Worm (Caenorhabditis elegans) whole organism, late embryonic: Measurements from ENCODE around the gene feh-1.

Source experiments
- ama-1 ChIP-seq: fragments of 150-350 bp; optimal IDR thresholded peaks from 2 replicates; lab custom pipeline; 2014
- ceh-30 ChIP-seq: fragments of 150-350 bp; optimal IDR thresholded peaks from 2 replicates; lab custom pipeline; 2014; ENCODE audit warnings: missing biosample characterization, missing genetic modification characterization
- ceh-45 ChIP-seq: fragments of 200-800 bp; sonication (Bioruptor generic); IDR thresholded peaks from 2 replicates; pipeline ENCODE4 v1.3.6; 2022; ENCODE audit warnings: missing genetic modification reagents, missing genetic modification characterization, missing compliant biosample characterization
- dve-1 ChIP-seq: sonication (generic microtip); optimal IDR thresholded peaks from 2 replicates; lab custom pipeline; 2017; ENCODE audit warnings: antibody characterized with exemption, mild to moderate bottlenecking, missing genetic modification characterization, missing compliant biosample characterization
- elt-2 ChIP-seq: sonication (generic microtip); optimal IDR thresholded peaks from 2 replicates; lab custom pipeline; 2016; ENCODE audit warnings: missing genetic modification reagents, missing genetic modification characterization, missing compliant biosample characterization
- fkh-10 ChIP-seq: fragments of 150-350 bp; optimal IDR thresholded peaks from 2 replicates; lab custom pipeline; 2014; ENCODE audit warnings: missing biosample characterization, missing genetic modification reagents, missing genetic modification characterization
- hlh-6 ChIP-seq: sonication (generic microtip); optimal IDR thresholded peaks from 2 replicates; lab custom pipeline; 2016; ENCODE audit warnings: missing genotype, missing genetic modification characterization, missing compliant biosample characterization
- nhr-11 ChIP-seq: fragments of 150-350 bp; optimal IDR thresholded peaks from 2 replicates; lab custom pipeline; 2014; ENCODE audit warnings: missing biosample characterization, missing genetic modification characterization
- pag-3 ChIP-seq: sonication (generic microtip); optimal IDR thresholded peaks from 2 replicates; lab custom pipeline; 2016; ENCODE audit warnings: missing compliant biosample characterization, missing genetic modification characterization, borderline replicate concordance
- pha-4 ChIP-seq: fragments of 150-350 bp; optimal IDR thresholded peaks from 2 replicates; lab custom pipeline; 2018; ENCODE audit warnings: missing biosample characterization, missing genetic modification reagents, missing genetic modification characterization
- rnt-1 ChIP-seq: sonication (generic microtip); optimal IDR thresholded peaks from 2 replicates; lab custom pipeline; 2016; ENCODE audit warnings: missing genetic modification characterization, missing compliant biosample characterization
- syd-9 ChIP-seq: sonication (generic microtip); optimal IDR thresholded peaks from 2 replicates; lab custom pipeline; 2016; ENCODE audit warnings: mild to moderate bottlenecking, missing genetic modification characterization, moderate library complexity, missing compliant biosample characterization

DNA sequence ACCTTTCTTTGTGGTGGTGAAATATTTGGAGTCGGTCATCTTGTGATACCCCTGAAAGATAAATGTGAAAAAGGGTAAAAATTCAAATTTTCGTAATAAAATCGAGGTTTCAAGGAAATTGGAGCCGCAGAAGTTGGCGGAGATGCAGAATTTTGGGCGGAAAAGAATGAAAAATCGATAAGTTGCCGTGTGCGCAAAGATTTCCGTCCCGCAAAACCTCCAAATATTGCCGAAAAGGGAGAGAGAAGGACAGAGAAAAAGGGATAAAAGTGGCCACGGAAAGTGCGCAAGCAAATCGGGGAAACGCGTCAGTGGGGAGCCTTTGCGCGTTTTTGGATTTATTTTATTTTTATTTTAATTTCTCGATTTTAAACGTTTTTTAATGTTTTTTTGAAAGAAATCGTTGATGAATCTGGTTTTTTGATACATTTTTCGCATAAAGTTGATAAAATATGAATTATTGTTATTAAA, 47.3 kb downstream of the feh-1 start, which contains the start of gene apb-1:
- TF ChIP-seq ceh-45 (GFP tag; lab: Robert Waterston, UW), result no peak
- TF ChIP-seq rnt-1 (tag; lab: Kevin White, UChicago), result peak; percentile 61
- TF ChIP-seq pha-4 (tag; lab: Kevin White, UChicago), result no peak
- TF ChIP-seq nhr-11, result no peak
- peak; percentile 58 for TF ChIP-seq ceh-30 (tag; lab: Kevin White, UChicago)
- no peak for TF ChIP-seq pag-3 (tag; lab: Kevin White, UChicago)
- peak; percentile 52 for TF ChIP-seq fkh-10 (GFP tag; lab: Kevin White, UChicago)
- peak; percentile 75 for TF ChIP-seq dve-1
- peak; percentile 81 for TF ChIP-seq elt-2 (tag; lab: Kevin White, UChicago)
- no peak for TF ChIP-seq ama-1 (lab: Kevin White, UChicago)
- TF ChIP-seq syd-9 (tag; lab: Kevin White, UChicago), result peak; percentile 31
- no peak for TF ChIP-seq hlh-6 (tag; lab: Kevin White, UChicago)
